Worm (Caenorhabditis elegans): ENCODE data around the gene F15E6.3.

- no peak for TF ChIP-seq zag-1 (tag; optimal IDR thresholded peaks at IDR 0.05)
- TF ChIP-seq ama-1 (optimal IDR thresholded peaks at IDR 0.05): no peak
- TF ChIP-seq nhr-77 (tag; optimal IDR thresholded peaks at IDR 0.05): no peak
- TF ChIP-seq lsy-2 (tag; optimal IDR thresholded peaks at IDR 0.05): no peak
- TF ChIP-seq nhr-23 (tag; optimal IDR thresholded peaks at IDR 0.05): no peak
- no peak for TF ChIP-seq mdl-1 (tag; optimal IDR thresholded peaks at IDR 0.05)
- no peak for TF ChIP-seq elt-1 (tag; optimal IDR thresholded peaks at IDR 0.05)
- TF ChIP-seq ceh-82 (tag; optimal IDR thresholded peaks at IDR 0.05): no peak
- no peak for TF ChIP-seq fos-1 (tag; optimal IDR thresholded peaks at IDR 0.05)
- no peak for TF ChIP-seq lin-11 (tag; optimal IDR thresholded peaks at IDR 0.05)
- no peak for TF ChIP-seq nhr-12 (tag; optimal IDR thresholded peaks at IDR 0.05)
- TF ChIP-seq unc-62 (GFP tag; optimal IDR thresholded peaks at IDR 0.05): no peak
Measured at ce11 chrIV:4298983-4299382, 4.3 kb downstream of the F15E6.3 start, which contains the start of gene F15E6.9.

All from whole organism, L2 larva.